Worm (Caenorhabditis elegans) whole organism, L2 larva: ENCODE data around the gene F47D12.6.

Experiments used
- lin-11 ChIP-seq: fragments of 150-350 bp; sonication (generic microtip); optimal IDR thresholded peaks from 2 replicates; lab custom pipeline; 2014; ENCODE audit warnings: missing biosample characterization, missing genetic modification characterization, inconsistent platforms, mixed read lengths
- lin-13 ChIP-seq: fragments of 150-350 bp; optimal IDR thresholded peaks from 2 replicates; lab custom pipeline; 2014; ENCODE audit warnings: missing biosample characterization, missing genetic modification reagents, missing genetic modification characterization
- lsy-2 ChIP-seq, 2 experiments: fragments of 150-350 bp in 1 of 2; sonication (generic microtip) in 1 of 2; optimal IDR thresholded peaks; 2 replicates each; lab custom pipeline; 2014 to 2017; ENCODE audit warnings: missing biosample characterization in 2 of 2, missing genetic modification characterization in 2 of 2

ce11 chrIII:6315515-6315914 is 28.4 kb upstream of the F47D12.6 start:
- TF ChIP-seq lsy-2 (tag; optimal IDR thresholded peaks at IDR 0.05; lab: Kevin White, UChicago) (no peak), lin-13 (GFP tag; lab: Kevin White, UChicago) (no peak), lin-11 (tag; lab: Kevin White, UChicago) (no peak)
